Fruit fly (Drosophila melanogaster) whole organism, embryonic: ENCODE measurements around the gene TwdlV.
"Not testable (repeated sequence)": the region's sequence is repeated elsewhere in the genome, so short reads cannot be mapped to it uniquely, and the experiment has no call there.

Experiments used
- CG10654 ChIP-seq: fragments of 200-800 bp; sonication (Bioruptor generic); optimal IDR thresholded peaks from 2 replicates; lab custom pipeline; 2016; ENCODE audit warnings: missing biosample characterization, missing genetic modification characterization
- CG12104 ChIP-seq: fragments of 200-800 bp; sonication (Bioruptor generic); optimal IDR thresholded peaks from 3 replicates; lab custom pipeline; 2016; ENCODE audit warnings: missing biosample characterization, missing genetic modification characterization
- CG12219 ChIP-seq: fragments of 200-800 bp; sonication (Bioruptor generic); optimal IDR thresholded peaks from 3 replicates; lab custom pipeline; 2018; ENCODE audit warnings: missing biosample characterization, mild to moderate bottlenecking, missing genetic modification characterization
- CG1233 ChIP-seq: fragments of 200-800 bp; sonication (Bioruptor generic); optimal IDR thresholded peaks from 4 replicates; lab custom pipeline; 2018; ENCODE audit warnings: missing biosample characterization, mild to moderate bottlenecking, missing genetic modification characterization
- CG14441 ChIP-seq: fragments of 200-800 bp; sonication (Bioruptor generic); IDR thresholded peaks from 2 replicates; pipeline ENCODE4 v1.3.6; 2022; ENCODE audit warnings: missing biosample characterization, missing genetic modification characterization
- CG14667 ChIP-seq: fragments of 200-800 bp; sonication (Bioruptor generic); IDR thresholded peaks from 2 replicates; pipeline ENCODE4 v1.3.6; 2022; ENCODE audit warnings: missing biosample characterization, missing genetic modification characterization
- CG15011 ChIP-seq: fragments of 200-800 bp; sonication (Bioruptor generic); optimal IDR thresholded peaks from 3 replicates; lab custom pipeline; 2018; ENCODE audit warnings: missing biosample characterization, mild to moderate bottlenecking, missing genetic modification characterization
- CG15269 ChIP-seq: fragments of 200-800 bp; sonication (Bioruptor generic); optimal IDR thresholded peaks from 2 replicates; lab custom pipeline; 2018; ENCODE audit warnings: missing biosample characterization, mild to moderate bottlenecking, missing genetic modification characterization, moderate library complexity
- CG15479 ChIP-seq: fragments of 200-800 bp; sonication (Bioruptor generic); optimal IDR thresholded peaks from 3 replicates; lab custom pipeline; 2019; ENCODE audit warnings: missing biosample characterization, mild to moderate bottlenecking, missing genetic modification characterization, moderate library complexity
- CG3065 ChIP-seq: fragments of 200-800 bp; sonication (Bioruptor generic); optimal IDR thresholded peaks from 2 replicates; lab custom pipeline; 2016; ENCODE audit warnings: missing biosample characterization, missing genetic modification characterization
- CG3838 ChIP-seq: fragments of 200-800 bp; sonication (Bioruptor generic); optimal IDR thresholded peaks from 3 replicates; lab custom pipeline; 2016; ENCODE audit warnings: missing biosample characterization, missing genetic modification characterization
- CG3995 ChIP-seq: fragments of 200-800 bp; sonication (Bioruptor generic); optimal IDR thresholded peaks from 3 replicates; lab custom pipeline; 2016; ENCODE audit warnings: missing biosample characterization, missing genetic modification characterization
- CG4404 ChIP-seq: fragments of 200-800 bp; sonication (Bioruptor generic); IDR thresholded peaks from 2 replicates; pipeline ENCODE4 v1.3.6; 2022; ENCODE audit warnings: missing biosample characterization, missing genetic modification characterization
- CG6272 ChIP-seq: fragments of 200-800 bp; sonication (Bioruptor generic); IDR thresholded peaks from 2 replicates; pipeline ENCODE4 v1.3.6; 2022; ENCODE audit warnings: missing biosample characterization, missing genetic modification characterization
- CG6813 ChIP-seq: fragments of 200-800 bp; sonication (Bioruptor generic); optimal IDR thresholded peaks from 2 replicates; lab custom pipeline; 2017; ENCODE audit warnings: missing biosample characterization, missing genetic modification characterization, mild to moderate bottlenecking, moderate library complexity, missing genetic modification reagents
- CG9727 ChIP-seq: fragments of 200-800 bp; sonication (Bioruptor generic); optimal IDR thresholded peaks from 3 replicates; lab custom pipeline; 2017; ENCODE audit warnings: missing biosample characterization, mild to moderate bottlenecking, missing genetic modification characterization
- CG9932 ChIP-seq: fragments of 200-800 bp; sonication (Bioruptor generic); IDR thresholded peaks from 2 replicates; pipeline ENCODE4 v1.3.6; 2022; ENCODE audit warnings: missing biosample characterization, missing genetic modification characterization
- CHES-1-like ChIP-seq: fragments of 200-800 bp; sonication (Bioruptor generic); optimal IDR thresholded peaks from 2 replicates; lab custom pipeline; 2016; ENCODE audit warnings: missing biosample characterization, missing genetic modification characterization
- D19B ChIP-seq: fragments of 200-800 bp; sonication (Bioruptor generic); optimal IDR thresholded peaks from 2 replicates; lab custom pipeline; 2017; ENCODE audit warnings: missing biosample characterization, mild to moderate bottlenecking, missing genetic modification characterization
- E2f1 ChIP-seq: fragments of 200-800 bp; sonication (Bioruptor generic); IDR thresholded peaks from 2 replicates; pipeline ENCODE4 v1.3.6; 2022; ENCODE audit warnings: missing biosample characterization, missing genetic modification characterization
- H15 ChIP-seq: fragments of 200-800 bp; sonication (Bioruptor generic); IDR thresholded peaks from 3 replicates; pipeline ENCODE4 v1.3.6; 2022; ENCODE audit warnings: missing biosample characterization, missing genetic modification characterization
- HLH54F ChIP-seq: fragments of 200-800 bp; sonication (Bioruptor generic); optimal IDR thresholded peaks from 3 replicates; lab custom pipeline; 2016; ENCODE audit warnings: missing biosample characterization, missing genetic modification characterization
- Jarid2 ChIP-seq: fragments of 200-800 bp; sonication (Bioruptor generic); optimal IDR thresholded peaks from 3 replicates; lab custom pipeline; 2017; ENCODE audit warnings: mild to moderate bottlenecking, missing biosample characterization, missing genetic modification reagents, missing genetic modification characterization
- Opbp ChIP-seq: fragments of 200-800 bp; sonication (Bioruptor generic); IDR thresholded peaks from 3 replicates; pipeline ENCODE4 v1.3.6; 2022; ENCODE audit warnings: missing biosample characterization, missing genetic modification characterization; ENCODE audit not compliant: partially characterized antibody
- Scr ChIP-seq: fragments of 200-800 bp; sonication (Bioruptor generic); IDR thresholded peaks from 2 replicates; pipeline ENCODE4 v1.3.6; 2022; ENCODE audit warnings: missing biosample characterization, missing genetic modification characterization; ENCODE audit not compliant: partially characterized antibody
- Stat92E ChIP-seq, 3 experiments: fragments of >200 bp in 2 of 3; fragments of 200-800 bp in 1 of 3; sonication (Bioruptor generic) in 1 of 3; optimal IDR thresholded peaks; 2 replicates each; lab custom pipeline; 2017 to 2019; ENCODE audit warnings: missing biosample characterization in 3 of 3, missing genetic modification characterization in 3 of 3, mild to moderate bottlenecking in 1 of 3, moderate library complexity in 1 of 3
- Trl ChIP-seq, 3 experiments: fragments of >200 bp in 2 of 3; fragments of 200-800 bp in 1 of 3; sonication (Bioruptor generic) in 1 of 3; optimal IDR thresholded peaks; 2 replicates in 1 of 3; 3 replicates in 2 of 3; lab custom pipeline; 2016 to 2017; ENCODE audit warnings: missing biosample characterization in 1 of 3, missing genetic modification characterization in 1 of 3
- ab ChIP-seq: fragments of 200-800 bp; sonication (Bioruptor generic); optimal IDR thresholded peaks from 2 replicates; lab custom pipeline; 2016; ENCODE audit warnings: missing biosample characterization, missing genetic modification characterization
- ap ChIP-seq: fragments of 200-800 bp; sonication (Bioruptor generic); IDR thresholded peaks from 2 replicates; pipeline ENCODE4 v1.3.6; 2022; ENCODE audit warnings: missing biosample characterization, missing genetic modification characterization
- bigmax ChIP-seq: fragments of 200-800 bp; sonication (Bioruptor generic); optimal IDR thresholded peaks from 2 replicates; lab custom pipeline; 2018; ENCODE audit warnings: missing biosample characterization, mild to moderate bottlenecking, missing genetic modification characterization
- cad ChIP-seq: fragments of >200 bp; optimal IDR thresholded peaks from 2 replicates; lab custom pipeline; 2017; ENCODE audit warnings: missing biosample characterization, missing genetic modification characterization
- chif ChIP-seq, 2 experiments: fragments of 200-800 bp; sonication (Bioruptor generic); optimal IDR thresholded peaks; 3 replicates each; lab custom pipeline; 2016; ENCODE audit warnings: missing biosample characterization in 2 of 2, missing genetic modification characterization in 2 of 2
- chn ChIP-seq: fragments of 200-800 bp; sonication (Bioruptor generic); optimal IDR thresholded peaks from 2 replicates; lab custom pipeline; 2016; ENCODE audit warnings: missing biosample characterization, missing genetic modification characterization
- croc ChIP-seq: fragments of 200-800 bp; sonication (Bioruptor generic); conservative IDR thresholded peaks from 3 replicates; pipeline ENCODE4 v1.3.6; 2022; ENCODE audit warnings: missing biosample characterization, missing genetic modification characterization
- crol ChIP-seq: fragments of 200-800 bp; sonication (Bioruptor generic); IDR thresholded peaks from 2 replicates; pipeline ENCODE4 v1.3.6; 2022; ENCODE audit warnings: missing biosample characterization, missing genetic modification characterization
- esg ChIP-seq: fragments of 200-800 bp; sonication (Bioruptor generic); conservative IDR thresholded peaks from 2 replicates; pipeline ENCODE4 v1.3.6; 2022; ENCODE audit warnings: missing biosample characterization, missing genetic modification characterization
- eve ChIP-seq, 2 experiments: fragments of >200 bp; optimal IDR thresholded peaks; 2 replicates each; lab custom pipeline; 2017; ENCODE audit warnings: missing biosample characterization in 2 of 2, missing genetic modification characterization in 2 of 2
- fd96Cb ChIP-seq: fragments of 200-800 bp; sonication (Bioruptor generic); optimal IDR thresholded peaks from 2 replicates; lab custom pipeline; 2018; ENCODE audit warnings: missing biosample characterization, mild to moderate bottlenecking, missing genetic modification characterization, moderate library complexity
- fu2 ChIP-seq: fragments of 200-800 bp; sonication (Bioruptor generic); optimal IDR thresholded peaks from 2 replicates; lab custom pipeline; 2016; ENCODE audit warnings: missing biosample characterization, missing genetic modification characterization
- gce ChIP-seq: fragments of 200-800 bp; sonication (Bioruptor generic); IDR thresholded peaks from 3 replicates; pipeline ENCODE4 v1.3.6; 2022; ENCODE audit warnings: missing biosample characterization, missing genetic modification characterization
- gro ChIP-seq: fragments of 200-800 bp; sonication (Bioruptor generic); optimal IDR thresholded peaks from 2 replicates; lab custom pipeline; 2016; ENCODE audit warnings: missing biosample characterization, missing genetic modification characterization
- kni ChIP-seq: fragments of 200-800 bp; sonication (Bioruptor generic); optimal IDR thresholded peaks from 3 replicates; lab custom pipeline; 2017; ENCODE audit warnings: mild to moderate bottlenecking, missing biosample characterization, missing genetic modification reagents, missing genetic modification characterization
- odd ChIP-seq: fragments of 200-800 bp; sonication (Bioruptor generic); optimal IDR thresholded peaks from 2 replicates; lab custom pipeline; 2017; ENCODE audit warnings: missing biosample characterization, mild to moderate bottlenecking, missing genetic modification characterization
- pita ChIP-seq: fragments of 200-800 bp; sonication (Bioruptor generic); optimal IDR thresholded peaks from 2 replicates; lab custom pipeline; 2017; ENCODE audit warnings: missing biosample characterization, mild to moderate bottlenecking, missing genetic modification characterization
- sens ChIP-seq: fragments of 200-800 bp; sonication (Bioruptor generic); peaks from one replicate; lab custom pipeline; 2016; ENCODE audit warnings: missing biosample characterization, missing genetic modification characterization
- shn ChIP-seq: fragments of 200-800 bp; sonication (Bioruptor generic); optimal IDR thresholded peaks from 3 replicates; lab custom pipeline; 2016; ENCODE audit warnings: missing biosample characterization, missing genetic modification characterization
- tna ChIP-seq: fragments of 200-800 bp; sonication (Bioruptor generic); IDR thresholded peaks from 2 replicates; pipeline ENCODE4 v1.3.6; 2022; ENCODE audit warnings: missing biosample characterization, missing genetic modification characterization; ENCODE audit not compliant: partially characterized antibody
- trh ChIP-seq: fragments of 200-800 bp; sonication (Bioruptor generic); optimal IDR thresholded peaks from 2 replicates; lab custom pipeline; 2016; ENCODE audit warnings: missing biosample characterization, missing genetic modification characterization

The TwdlV gene

dm6 chr3R:4254408-4254807 is at the start of gene TwdlV:
Gene TwdlV (plus strand): TSS chr3R:4254708.
- TF ChIP-seq CG1233 (GFP tag; lab: Kevin White, UChicago): no peak
- TF ChIP-seq Trl (optimal IDR thresholded peaks at IDR 0.05; lab: Kevin White, UChicago): no peak
- no peak for TF ChIP-seq Trl (GFP tag; optimal IDR thresholded peaks at IDR 0.05; lab: Kevin White, UChicago)
- TF ChIP-seq H15 (GFP tag; lab: Robert Waterston, UW): no peak
- TF ChIP-seq CG3065 (GFP tag; lab: Kevin White, UChicago): no peak
- no peak for TF ChIP-seq ab
- TF ChIP-seq CHES-1-like (GFP tag; lab: Kevin White, UChicago): no peak
- TF ChIP-seq CG6272 (GFP tag; lab: Robert Waterston, UW): no peak
- TF ChIP-seq sens (GFP tag; lab: Kevin White, UChicago): no peak
- TF ChIP-seq CG4404 (GFP tag; lab: Robert Waterston, UW): no peak
- TF ChIP-seq crol (GFP tag; lab: Robert Waterston, UW): no peak
- no peak for TF ChIP-seq fd96Cb (tag; lab: Kevin White, UChicago)
- no peak for TF ChIP-seq Stat92E (GFP tag; optimal IDR thresholded peaks at IDR 0.05; lab: Kevin White, UChicago)
- no peak for TF ChIP-seq ap (GFP tag; lab: Robert Waterston, UW)
- TF ChIP-seq Scr (GFP tag; lab: Robert Waterston, UW): no peak

- not testable (repeated sequence) for TF ChIP-seq CG9727; CG14441 (GFP tag; lab: Robert Waterston, UW); CG3995 (GFP tag; lab: Kevin White, UChicago)
These were observed 43.0 kb upstream of the TwdlV start, which contains the start of gene aux for dm6 chr3R:4211483-4211882. Gene aux (plus strand): TSS chr3R:4211783.

dm6 chr3R:4214038-4214437 is 40.5 kb upstream of the TwdlV start:
- no peak for TF ChIP-seq pita (GFP tag; lab: Kevin White, UChicago)
- TF ChIP-seq esg (GFP tag; lab: Robert Waterston, UW): peak; percentile 88
- no peak for TF ChIP-seq Opbp (GFP tag; lab: Robert Waterston, UW)
- peak; percentile 68 for TF ChIP-seq HLH54F (GFP tag; lab: Kevin White, UChicago)
- no peak for TF ChIP-seq CG3838 (GFP tag; lab: Kevin White, UChicago)
- TF ChIP-seq chn (GFP tag; lab: Kevin White, UChicago): peak; percentile 71
- peak; percentile 63 for TF ChIP-seq CG6813 (GFP tag; lab: Kevin White, UChicago)
- TF ChIP-seq CG14667 (GFP tag; lab: Robert Waterston, UW): peak; percentile 89
- no peak for TF ChIP-seq eve (GFP tag; optimal IDR thresholded peaks at IDR 0.05; lab: Kevin White, UChicago)
- TF ChIP-seq CG12104 (GFP tag; lab: Kevin White, UChicago): peak; percentile 20
- TF ChIP-seq CG15011: no peak
- peak; percentile 57 to 78 for TF ChIP-seq chif (GFP tag; optimal IDR thresholded peaks at IDR 0.05; lab: Kevin White, UChicago)
- no peak for TF ChIP-seq tna (GFP tag; lab: Robert Waterston, UW)
- TF ChIP-seq CG15479 (GFP tag; lab: Kevin White, UChicago): no peak
- TF ChIP-seq odd (GFP tag; lab: Kevin White, UChicago): peak; percentile 51
- no peak for TF ChIP-seq gro (GFP tag; lab: Kevin White, UChicago)
- TF ChIP-seq kni (GFP tag; lab: Kevin White, UChicago): peak; percentile 48
- peak; percentile 73 for TF ChIP-seq CG12219 (GFP tag; lab: Kevin White, UChicago)
- TF ChIP-seq croc (GFP tag; lab: Robert Waterston, UW): peak; percentile 74
- TF ChIP-seq cad (GFP tag; lab: Kevin White, UChicago): no peak
- TF ChIP-seq fu2 (GFP tag; lab: Kevin White, UChicago): peak; percentile 61
- TF ChIP-seq trh (GFP tag; lab: Kevin White, UChicago): peak; percentile 1
- peak; percentile 74 for TF ChIP-seq CG10654 (GFP tag; lab: Kevin White, UChicago)
- peak; percentile 89 for TF ChIP-seq gce
- peak; percentile 55; the same call in 1 of the 2 replicates for TF ChIP-seq CG9932 (GFP tag; lab: Robert Waterston, UW)
- peak; percentile 56 for TF ChIP-seq CG1233 (GFP tag; lab: Kevin White, UChicago)
- TF ChIP-seq CG15269 (tag; lab: Kevin White, UChicago): peak; percentile 84
- no peak for TF ChIP-seq Jarid2
- no peak for TF ChIP-seq bigmax (GFP tag; lab: Kevin White, UChicago)
- peak; percentile 66 for TF ChIP-seq shn (GFP tag; lab: Kevin White, UChicago)
- TF ChIP-seq D19B (GFP tag; lab: Kevin White, UChicago): no peak
- TF ChIP-seq E2f1: peak; percentile 87
